Worm (Caenorhabditis elegans): ENCODE results near the gene E02H4.4.

The E02H4.4 gene

DNA sequence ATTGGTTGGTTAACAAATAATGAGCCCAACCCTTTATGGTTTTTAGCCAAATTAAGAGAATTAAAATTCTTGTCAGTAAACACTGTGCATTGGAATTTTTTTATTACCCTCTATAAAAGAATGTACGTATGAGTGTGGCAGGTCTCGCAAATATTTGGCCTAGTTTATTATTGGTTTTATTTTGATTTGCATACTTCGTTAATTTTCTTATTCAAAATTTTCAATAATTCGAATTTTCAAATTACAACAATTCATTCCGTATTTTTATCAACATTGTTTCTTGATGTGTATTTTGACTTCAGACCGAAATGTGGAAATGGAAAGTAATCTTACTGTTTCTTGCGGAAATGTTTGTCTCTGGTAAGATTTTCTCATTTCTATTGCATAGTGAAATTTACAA is at the start of gene E02H4.4:
TSS of gene E02H4.4 (plus strand) at position 301 of the 400 bp plus-strand sequence.
- no peak for TF ChIP-seq unc-62 (GFP tag; optimal IDR thresholded peaks at IDR 0.05)

DNA sequence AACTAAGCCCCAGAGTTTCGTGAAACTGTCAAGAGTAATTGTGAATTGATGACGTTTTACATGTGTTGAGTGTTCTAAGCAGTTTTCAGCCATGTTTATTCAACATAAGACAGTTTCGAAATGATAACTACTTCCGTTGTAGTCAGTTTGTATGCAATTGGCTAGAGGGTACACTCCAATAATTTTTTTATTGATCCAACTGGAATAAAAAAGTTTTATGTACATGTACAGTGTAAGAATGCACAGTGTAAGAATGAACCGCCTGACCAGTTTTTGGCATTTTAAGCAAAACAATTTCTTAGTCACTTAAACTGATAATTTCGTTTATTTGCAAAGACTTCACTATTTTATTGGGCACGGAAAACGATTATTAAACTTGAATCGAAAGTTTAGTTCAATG is 44.4 kb upstream of the E02H4.4 start:
- no peak for TF ChIP-seq unc-62 (GFP tag; optimal IDR thresholded peaks at IDR 0.05)

DNA sequence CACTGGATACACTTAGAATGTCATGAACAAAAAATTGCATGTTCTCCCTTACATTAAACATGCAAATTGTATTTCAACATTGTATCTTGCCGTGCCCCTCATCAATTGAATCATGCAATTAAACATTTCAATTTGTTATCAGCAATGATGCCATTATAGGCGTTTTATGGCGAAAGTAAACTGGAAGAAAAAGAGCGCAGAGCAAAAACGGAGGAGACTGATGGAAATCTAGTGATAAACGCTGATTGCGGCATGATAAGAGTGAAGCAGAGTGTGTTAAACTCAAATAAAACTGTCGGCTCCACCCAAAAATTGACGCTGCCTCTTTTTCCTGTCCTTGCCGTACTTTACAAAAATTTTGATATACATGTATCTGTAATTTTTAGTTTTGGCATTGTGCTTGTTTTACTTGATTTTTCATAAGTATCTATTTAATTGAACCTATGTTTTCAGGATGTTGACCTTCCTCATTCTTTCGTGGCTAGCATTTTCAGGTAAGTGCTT is 43.2 kb upstream of the E02H4.4 start, which contains the start of gene K06G5.1:
TSS of gene K06G5.1 (plus strand) at position 454 of the 504 bp plus-strand sequence.
- TF ChIP-seq unc-62 (GFP tag; optimal IDR thresholded peaks at IDR 0.05): no peak

DNA sequence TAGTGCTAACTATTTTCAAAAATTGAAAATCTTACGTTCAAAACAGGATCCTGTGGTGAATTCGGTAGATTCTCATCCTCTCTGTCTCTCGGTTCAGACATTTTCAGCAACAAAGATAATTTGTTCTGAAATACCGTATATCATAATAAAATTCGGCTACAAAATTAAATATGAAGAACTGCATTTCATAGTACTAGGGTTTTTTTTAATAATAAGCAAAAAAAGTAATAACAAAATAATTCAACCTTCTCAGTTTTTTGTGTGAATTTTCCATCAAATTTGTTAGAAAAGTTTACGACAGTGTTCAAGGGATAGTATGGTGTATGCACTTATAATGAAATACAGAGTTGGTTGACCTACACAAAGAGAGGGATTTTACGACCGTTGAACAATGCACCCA is 34.6 kb upstream of the E02H4.4 start, which contains the start of gene K06G5.3:
TSS of gene K06G5.3 (minus strand) at position 101 of the 400 bp plus-strand sequence.
- TF ChIP-seq unc-62 (GFP tag; optimal IDR thresholded peaks at IDR 0.05): no peak

DNA sequence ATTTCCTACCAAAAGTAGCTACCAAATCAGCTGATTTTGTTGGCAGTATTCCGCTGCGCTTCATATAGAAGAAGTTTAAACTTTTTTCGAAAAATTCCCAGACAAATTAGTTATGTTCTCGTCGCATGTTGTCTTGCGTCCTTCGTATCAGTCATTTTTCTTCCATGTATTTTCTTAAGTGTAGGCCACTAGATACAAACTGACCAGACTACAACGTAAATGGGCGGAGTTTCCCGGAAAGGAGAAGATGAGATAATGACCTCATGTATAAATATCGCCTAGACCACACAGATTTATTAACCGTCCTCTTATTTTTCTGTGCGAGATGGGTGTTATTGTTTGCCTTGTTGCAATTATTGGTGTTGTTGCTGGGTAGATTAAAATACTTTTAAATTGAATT is 32.5 kb upstream of the E02H4.4 start, which contains the start of gene cyp-13B2:
TSS of gene cyp-13B2 (plus strand) at position 301 of the 400 bp plus-strand sequence.
- TF ChIP-seq unc-62 (GFP tag; optimal IDR thresholded peaks at IDR 0.05): no peak

DNA sequence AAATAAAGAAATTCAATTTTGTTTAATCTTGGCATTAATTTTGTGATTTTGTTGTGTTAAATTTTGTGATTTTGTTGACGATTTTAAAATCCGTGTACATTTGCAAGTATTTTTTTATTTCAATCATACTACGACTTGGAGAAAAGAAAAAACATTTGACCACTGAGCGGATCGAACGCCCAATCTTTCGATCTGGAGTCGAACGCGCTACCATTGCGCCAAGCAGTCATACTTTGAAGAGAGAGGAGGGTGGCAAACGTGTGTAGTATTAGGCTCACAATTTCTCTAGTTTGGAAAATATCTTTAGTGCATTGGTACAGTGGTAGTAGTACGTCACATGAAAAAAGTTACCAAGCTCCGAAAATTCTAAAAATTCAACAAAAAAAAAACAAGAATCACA is 29.0 kb upstream of the E02H4.4 start:
- no peak for TF ChIP-seq unc-62 (GFP tag; optimal IDR thresholded peaks at IDR 0.05)

DNA sequence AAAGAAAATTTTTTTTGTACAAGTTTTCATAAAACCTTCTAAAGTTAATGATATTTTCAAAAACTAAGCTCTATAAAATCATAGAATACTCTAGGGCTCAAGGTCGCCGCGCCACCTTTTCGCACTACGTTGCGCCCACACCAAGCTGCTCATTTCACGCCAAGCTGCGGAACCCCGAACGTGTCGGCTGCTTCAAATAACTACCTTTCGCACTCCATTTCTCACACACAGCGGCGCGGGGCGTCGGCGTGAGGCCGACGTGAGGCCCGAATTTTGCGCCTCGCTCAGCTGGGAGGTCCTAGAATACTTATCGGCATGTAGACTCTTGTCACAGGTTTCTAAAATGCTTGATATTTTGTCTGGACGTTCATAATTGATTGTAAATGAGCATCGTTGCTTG is 25.8 kb upstream of the E02H4.4 start:
- TF ChIP-seq unc-62 (GFP tag; optimal IDR thresholded peaks at IDR 0.05): no peak

DNA sequence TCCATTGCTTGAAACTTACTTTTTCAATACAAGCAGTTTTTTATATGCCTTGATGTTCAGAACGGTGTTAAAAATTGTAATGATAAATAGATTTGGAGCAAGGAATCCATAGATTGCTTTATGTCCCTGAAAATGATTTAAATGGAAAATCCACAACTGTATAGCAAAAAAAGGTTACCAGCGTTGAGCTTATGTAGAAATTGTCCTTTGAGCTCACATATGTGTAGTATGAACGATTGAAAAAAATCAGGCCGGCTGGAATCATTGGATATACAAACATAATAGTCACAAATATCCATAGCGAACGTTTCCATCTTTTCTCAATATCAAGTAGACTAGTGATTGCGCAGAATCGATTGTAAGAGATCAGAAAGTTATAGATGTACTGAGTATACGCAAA is 23.4 kb upstream of the E02H4.4 start, which contains the start of gene srg-36:
TSS of gene srg-36 (minus strand) at position 101 of the 400 bp plus-strand sequence.
- TF ChIP-seq unc-62 (GFP tag; optimal IDR thresholded peaks at IDR 0.05): no peak

DNA sequence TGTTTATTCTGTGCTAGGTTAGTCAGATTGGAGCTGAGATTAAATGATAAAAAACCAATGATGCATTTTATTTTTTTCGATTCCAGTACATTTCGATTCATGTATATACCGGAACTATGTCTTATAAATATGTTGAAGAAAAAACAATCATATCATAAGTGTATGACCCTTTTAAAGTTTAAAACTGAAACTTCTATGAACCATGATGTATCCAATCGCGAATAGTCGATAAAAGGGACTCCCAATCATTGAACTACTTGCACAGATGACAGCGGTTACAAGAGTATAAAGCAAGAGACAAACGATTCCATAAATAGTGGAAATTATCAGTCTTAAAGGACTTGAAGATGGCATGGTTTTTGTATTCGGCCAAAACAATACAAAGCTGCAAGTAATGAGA is 22.8 kb upstream of the E02H4.4 start, which contains the start of gene srg-37:
TSS of gene srg-37 (minus strand) at position 101 of the 400 bp plus-strand sequence.
- no peak for TF ChIP-seq unc-62 (GFP tag; optimal IDR thresholded peaks at IDR 0.05)

DNA sequence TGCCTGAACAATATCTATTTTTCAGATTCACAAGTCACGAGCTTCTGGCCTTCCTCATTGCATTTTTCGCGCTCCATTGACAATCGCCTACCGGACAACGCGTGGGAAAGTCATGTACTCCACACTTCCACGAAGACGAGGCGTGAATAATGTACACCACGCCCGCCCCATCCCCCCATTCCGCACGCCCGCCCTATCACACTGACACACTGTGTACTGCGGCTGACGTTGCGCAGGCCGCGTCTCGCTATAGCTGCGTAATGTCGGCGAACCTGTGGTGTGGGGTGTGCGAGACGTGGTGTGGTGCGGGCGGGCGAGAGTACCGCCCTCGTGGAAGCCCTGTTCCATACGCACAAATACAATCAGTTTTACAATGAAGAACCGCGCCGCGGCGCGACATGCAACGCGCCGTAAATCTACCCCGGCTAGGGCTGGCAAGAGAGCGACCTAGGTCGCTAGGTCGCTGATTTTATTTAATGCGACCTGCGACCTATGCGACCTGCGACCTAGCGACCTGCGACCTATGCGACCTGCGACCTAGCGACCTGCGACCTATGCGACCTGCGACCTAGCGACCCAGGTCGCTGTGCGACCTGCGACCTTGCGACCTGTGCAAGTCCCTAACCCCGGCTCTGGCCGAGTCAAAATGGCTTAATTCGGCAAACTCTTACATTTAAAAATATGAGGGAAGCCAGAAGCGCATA is 21.5 kb upstream of the E02H4.4 start:
- TF ChIP-seq unc-62 (GFP tag; optimal IDR thresholded peaks at IDR 0.05): no peak

DNA sequence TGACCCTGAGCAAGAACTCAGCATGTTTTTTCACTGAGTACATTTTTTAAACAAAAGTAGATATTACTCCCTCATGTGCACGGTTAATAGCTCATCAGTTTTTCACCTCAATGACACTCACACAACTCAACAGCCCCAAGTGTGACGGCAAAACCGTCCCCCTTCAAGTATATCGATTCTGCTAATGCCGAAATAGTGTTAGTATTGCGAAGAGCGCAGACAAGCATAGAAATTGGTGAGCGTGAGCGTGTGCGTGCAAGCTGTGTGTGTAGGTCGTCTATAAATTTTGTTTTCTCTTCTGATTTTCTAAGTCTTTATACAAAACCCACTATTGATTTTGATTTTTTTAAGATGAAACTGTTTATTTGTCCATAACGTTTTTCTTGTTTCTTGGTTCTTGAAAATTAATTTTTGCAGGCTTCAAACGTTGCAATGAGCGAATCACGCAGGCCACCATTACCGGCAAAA is 19.4 kb upstream of the E02H4.4 start, which contains the start of gene K04C1.2:
TSS of gene K04C1.2 (plus strand) at position 418 of the 468 bp plus-strand sequence.
- TF ChIP-seq unc-62 (GFP tag; optimal IDR thresholded peaks at IDR 0.05): no peak

DNA sequence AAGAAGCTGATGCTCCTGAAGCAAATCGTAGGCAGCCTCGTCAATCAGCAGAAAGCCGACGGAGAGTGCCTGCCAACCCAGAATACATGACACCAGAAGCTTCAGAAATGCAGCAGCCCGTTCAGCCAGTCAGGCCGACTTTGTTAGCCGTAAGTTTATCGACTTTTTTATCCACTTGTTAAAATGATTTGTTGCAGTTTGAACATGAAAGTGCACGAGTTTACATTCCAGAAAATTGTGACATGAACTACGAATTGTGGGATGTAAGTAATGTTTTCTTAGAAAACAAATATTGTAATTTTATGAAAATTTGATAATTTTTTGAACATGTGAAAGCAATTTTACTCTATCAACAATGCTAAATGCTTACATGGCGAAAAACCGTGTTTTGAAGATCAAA is 17.6 kb upstream of the E02H4.4 start:
- no peak for TF ChIP-seq unc-62 (GFP tag; optimal IDR thresholded peaks at IDR 0.05)

DNA sequence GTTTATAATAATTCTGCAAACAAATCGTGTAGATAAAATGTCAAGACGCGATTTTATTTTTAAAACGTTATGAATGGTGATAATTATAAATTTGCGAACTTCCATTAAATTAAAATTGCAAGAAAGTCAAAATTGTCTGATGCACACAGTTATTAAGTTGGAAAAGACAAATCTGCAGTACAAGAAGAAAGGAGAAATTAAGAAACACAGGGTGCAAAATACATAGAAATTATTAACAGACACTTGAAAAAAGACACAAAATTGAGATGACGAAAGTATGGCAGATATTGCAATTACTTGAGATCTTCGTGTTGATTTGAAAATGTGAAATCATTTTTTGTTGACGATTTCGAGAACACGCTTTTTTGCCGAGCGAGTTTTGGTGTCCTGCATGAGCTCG is 16.2 kb upstream of the E02H4.4 start:
- TF ChIP-seq unc-62 (GFP tag; optimal IDR thresholded peaks at IDR 0.05): no peak

DNA sequence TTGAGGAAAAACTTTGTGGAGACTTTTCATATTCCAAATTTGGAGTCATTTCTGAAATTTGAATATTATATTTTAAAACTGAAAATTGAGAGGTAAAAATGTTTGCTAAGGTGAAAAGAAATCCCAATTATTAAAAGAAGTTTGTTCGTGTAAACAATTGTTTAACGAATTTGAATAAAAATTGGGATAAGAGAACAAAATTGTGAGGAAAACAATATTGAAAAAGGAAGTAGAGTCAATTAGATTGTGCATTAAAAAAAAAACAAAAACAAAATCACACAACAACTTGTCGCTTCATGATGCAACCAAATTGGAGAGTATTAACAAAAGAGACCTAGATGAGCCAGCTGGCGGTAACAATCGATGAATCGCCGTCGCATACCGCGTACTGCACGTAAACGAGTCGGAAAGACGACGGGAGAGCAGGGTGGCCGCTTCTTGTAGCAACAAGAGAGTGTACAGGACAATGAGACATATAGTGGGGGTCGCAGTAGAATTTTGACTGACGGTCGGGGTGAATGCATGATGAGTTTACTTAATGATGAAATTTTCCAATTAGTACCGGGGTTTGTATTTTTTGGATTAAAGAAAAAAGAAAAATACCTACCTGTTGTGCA is 14.3 kb upstream of the E02H4.4 start, which contains the start of gene K04C1.3:
TSS of gene K04C1.3 (minus strand) at position 51 of the 617 bp plus-strand sequence.
- TF ChIP-seq unc-62 (GFP tag; optimal IDR thresholded peaks at IDR 0.05): no peak

DNA sequence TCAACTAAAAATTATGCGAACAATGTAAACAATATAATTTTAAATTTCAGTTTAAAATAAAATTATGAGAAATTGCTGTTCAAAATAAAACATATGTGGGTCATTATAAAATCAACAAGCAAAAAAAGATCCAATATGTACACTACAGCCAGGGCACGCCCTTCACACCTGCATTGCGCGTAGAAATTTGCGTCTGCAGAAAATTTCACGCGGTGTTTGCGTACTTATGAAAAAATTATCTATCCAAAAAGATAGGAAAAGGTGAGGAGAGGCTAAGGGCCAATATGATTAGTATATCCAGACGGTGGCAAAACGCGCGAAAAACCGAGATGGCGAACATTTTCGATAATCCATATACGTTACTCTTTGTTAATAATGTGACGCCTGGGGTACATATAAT is 13.3 kb upstream of the E02H4.4 start:
- TF ChIP-seq unc-62 (GFP tag; optimal IDR thresholded peaks at IDR 0.05): no peak

DNA sequence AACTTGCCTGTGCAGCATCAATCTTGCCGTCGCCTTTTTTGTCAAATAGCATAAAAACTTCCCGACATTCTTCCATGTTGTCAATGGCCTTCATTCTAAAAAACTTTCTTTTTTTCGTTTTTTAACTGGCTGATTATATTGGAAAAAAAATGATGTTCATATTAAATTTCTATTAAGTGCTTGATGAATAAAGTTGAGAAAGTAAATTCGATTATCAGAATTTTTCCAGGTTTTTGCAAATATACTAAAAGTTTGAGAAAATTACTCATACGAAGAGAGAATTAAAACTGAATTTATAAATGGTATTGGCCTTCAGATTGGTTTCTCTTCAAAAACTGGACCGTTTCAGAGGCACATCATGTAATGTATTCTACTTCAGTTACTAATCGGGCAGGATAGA is 11.2 kb upstream of the E02H4.4 start, which contains the start of gene mlc-6:
TSS of gene mlc-6 (minus strand) at position 101 of the 400 bp plus-strand sequence.
- TF ChIP-seq unc-62 (GFP tag; optimal IDR thresholded peaks at IDR 0.05): no peak

Measured in whole organism, dauer.